Worm (Caenorhabditis elegans) whole organism, young adult: ENCODE results near the gene ttr-40.

ENCODE experiments used
- B0336.3 ChIP-seq: fragments of 200-800 bp; sonication (Bioruptor generic); IDR thresholded peaks from 2 replicates; pipeline ENCODE4 v1.3.6; 2022; ENCODE audit warnings: missing genetic modification characterization, missing compliant biosample characterization
- C06A6.2 ChIP-seq: fragments of 200-800 bp; sonication (Bioruptor generic); conservative IDR thresholded peaks from 2 replicates; pipeline ENCODE4 v1.3.6; 2022; ENCODE audit warnings: missing genetic modification characterization, missing compliant biosample characterization
- C17E4.6 ChIP-seq: fragments of 200-800 bp; sonication (Bioruptor generic); IDR thresholded peaks from 2 replicates; pipeline ENCODE4 v1.3.6; 2022; ENCODE audit warnings: missing genetic modification reagents, missing genetic modification characterization, missing compliant biosample characterization
- F23B12.7 ChIP-seq: sonication (generic microtip); optimal IDR thresholded peaks from 2 replicates; lab custom pipeline; 2017; ENCODE audit warnings: missing genetic modification characterization, mild to moderate bottlenecking, missing compliant biosample characterization, antibody characterized with exemption, moderate library complexity; ENCODE audit not compliant: insufficient read depth
- F55B11.4 ChIP-seq: sonication (generic microtip); optimal IDR thresholded peaks from 2 replicates; lab custom pipeline; 2016; ENCODE audit warnings: missing compliant biosample characterization, missing genetic modification characterization, borderline replicate concordance; ENCODE audit not compliant: insufficient read depth
- F57A8.1 ChIP-seq: fragments of 200-800 bp; sonication (Bioruptor generic); optimal IDR thresholded peaks from 2 replicates; lab custom pipeline; 2018; ENCODE audit warnings: mild to moderate bottlenecking, missing genetic modification characterization, moderate library complexity, missing compliant biosample characterization
- K11D2.4 ChIP-seq: fragments of 200-800 bp; sonication (Bioruptor generic); IDR thresholded peaks from 2 replicates; pipeline ENCODE4 v1.3.6; 2022; ENCODE audit warnings: missing genetic modification reagents, missing genetic modification characterization, missing compliant biosample characterization
- T07F8.4 ChIP-seq: sonication (generic microtip); optimal IDR thresholded peaks from 2 replicates; lab custom pipeline; 2016; ENCODE audit warnings: mild to moderate bottlenecking, missing genetic modification characterization, moderate library complexity, missing compliant biosample characterization
- T26A5.8 ChIP-seq: sonication (generic microtip); optimal IDR thresholded peaks from 2 replicates; lab custom pipeline; 2016; ENCODE audit warnings: missing genetic modification characterization, missing compliant biosample characterization
- Y67H2A.10 ChIP-seq: fragments of 200-800 bp; sonication (Bioruptor generic); conservative IDR thresholded peaks from 2 replicates; pipeline ENCODE4 v1.3.6; 2022; ENCODE audit warnings: missing genetic modification reagents, missing genetic modification characterization, missing compliant biosample characterization
- Y79H2A.3 ChIP-seq: fragments of 200-800 bp; sonication (Bioruptor generic); conservative IDR thresholded peaks from 2 replicates; pipeline ENCODE4 v1.3.6; 2022; ENCODE audit warnings: missing genetic modification reagents, missing genetic modification characterization, missing compliant biosample characterization
- ama-1 ChIP-seq, 3 experiments: fragments of 150-350 bp in 1 of 3; sonication (generic microtip) in 2 of 3; optimal IDR thresholded peaks; 2 replicates each; lab custom pipeline; 2014 to 2018; ENCODE audit warnings: missing biosample characterization in 2 of 3, missing genetic modification characterization in 2 of 3, missing genetic modification reagents in 2 of 3
- aptf-3 ChIP-seq: fragments of 200-800 bp; sonication (Bioruptor generic); IDR thresholded peaks from 2 replicates; pipeline ENCODE4 v1.3.6; 2022; ENCODE audit warnings: missing genetic modification characterization, missing compliant biosample characterization
- attf-3 ChIP-seq: fragments of 200-800 bp; sonication (Bioruptor generic); conservative IDR thresholded peaks from 2 replicates; pipeline ENCODE4 v1.3.6; 2022; ENCODE audit warnings: missing genetic modification reagents, missing genetic modification characterization, missing compliant biosample characterization
- attf-5 ChIP-seq: fragments of 200-800 bp; sonication (Bioruptor generic); optimal IDR thresholded peaks from 2 replicates; lab custom pipeline; 2018; ENCODE audit warnings: mild to moderate bottlenecking, missing genetic modification characterization, missing compliant biosample characterization
- bed-1 ChIP-seq: fragments of 200-800 bp; sonication (Bioruptor generic); IDR thresholded peaks from 2 replicates; pipeline ENCODE4 v1.3.6; 2022; ENCODE audit warnings: missing genetic modification reagents, missing genetic modification characterization, missing compliant biosample characterization
- bed-2 ChIP-seq: fragments of 200-800 bp; sonication (Bioruptor generic); IDR thresholded peaks from 2 replicates; pipeline ENCODE4 v1.3.6; 2022; ENCODE audit warnings: missing genetic modification reagents, missing genetic modification characterization, missing compliant biosample characterization
- cebp-1 ChIP-seq, 2 experiments: fragments of 200-800 bp in 1 of 2; sonication (Bioruptor generic) in 1 of 2; sonication (generic microtip) in 1 of 2; IDR thresholded peaks in 1 of 2; optimal IDR thresholded peaks in 1 of 2; 2 replicates each; pipeline versions ENCODE4 v1.3.6 to Lab custom; 2017 to 2022; ENCODE audit warnings: missing compliant biosample characterization in 2 of 2, missing genetic modification characterization in 2 of 2, mild to moderate bottlenecking in 1 of 2, missing genetic modification reagents in 1 of 2, moderate library complexity in 1 of 2
- cebp-2 ChIP-seq: fragments of 200-800 bp; sonication (Bioruptor generic); IDR thresholded peaks from 2 replicates; pipeline ENCODE4 v1.3.6; 2022; ENCODE audit warnings: missing genetic modification characterization, missing compliant biosample characterization
- ceh-40 ChIP-seq: fragments of 200-800 bp; sonication (Bioruptor generic); IDR thresholded peaks from 2 replicates; pipeline ENCODE4 v1.3.6; 2022; ENCODE audit warnings: missing genetic modification characterization, missing compliant biosample characterization
- chd-7 ChIP-seq: sonication (generic microtip); optimal IDR thresholded peaks from 2 replicates; lab custom pipeline; 2016; ENCODE audit warnings: mild to moderate bottlenecking, missing genetic modification characterization, moderate library complexity, missing compliant biosample characterization
- dpff-1 ChIP-seq: sonication (generic microtip); optimal IDR thresholded peaks from 2 replicates; lab custom pipeline; 2017; ENCODE audit warnings: mild to moderate bottlenecking, missing genetic modification characterization, missing compliant biosample characterization
- efl-1 ChIP-seq: fragments of 150-350 bp; optimal IDR thresholded peaks from 2 replicates; lab custom pipeline; 2014; ENCODE audit warnings: missing biosample characterization, missing genetic modification reagents, missing genetic modification characterization
- egrh-3 ChIP-seq: fragments of 200-800 bp; sonication (Bioruptor generic); IDR thresholded peaks from 2 replicates; pipeline ENCODE4 v1.3.6; 2022; ENCODE audit warnings: missing genetic modification reagents, missing genetic modification characterization, missing compliant biosample characterization
- fkh-3 ChIP-seq: sonication (generic microtip); optimal IDR thresholded peaks from 2 replicates; lab custom pipeline; 2016; ENCODE audit warnings: mild to moderate bottlenecking, missing genetic modification characterization, missing compliant biosample characterization
- him-1 ChIP-seq: sonication (generic microtip); optimal IDR thresholded peaks from 2 replicates; lab custom pipeline; 2016; ENCODE audit warnings: missing genotype, missing genetic modification reagents, missing genetic modification characterization, missing compliant biosample characterization
- hlh-12 ChIP-seq: sonication (generic microtip); optimal IDR thresholded peaks from 2 replicates; lab custom pipeline; 2016; ENCODE audit warnings: missing genetic modification characterization, missing compliant biosample characterization
- hmg-1.2 ChIP-seq: fragments of 200-800 bp; sonication (Bioruptor generic); IDR thresholded peaks from 2 replicates; pipeline ENCODE4 v1.3.6; 2022; ENCODE audit warnings: missing genetic modification reagents, missing genetic modification characterization, missing compliant biosample characterization
- hmg-20 ChIP-seq: fragments of 200-800 bp; sonication (Bioruptor generic); IDR thresholded peaks from 2 replicates; pipeline ENCODE4 v1.3.6; 2022; ENCODE audit warnings: missing genetic modification reagents, missing genetic modification characterization, missing compliant biosample characterization
- lag-1 ChIP-seq: fragments of 200-800 bp; sonication (Bioruptor generic); IDR thresholded peaks from 2 replicates; pipeline ENCODE4 v1.3.6; 2022; ENCODE audit warnings: missing genetic modification reagents, missing genetic modification characterization, missing compliant biosample characterization
- let-526 ChIP-seq: fragments of 200-800 bp; sonication (Bioruptor generic); IDR thresholded peaks from 2 replicates; pipeline ENCODE4 v1.3.6; 2022; ENCODE audit warnings: missing genetic modification reagents, missing genetic modification characterization, missing compliant biosample characterization
- lin-54 ChIP-seq: fragments of 200-800 bp; sonication (Bioruptor generic); optimal IDR thresholded peaks from 2 replicates; lab custom pipeline; 2018; ENCODE audit warnings: mild to moderate bottlenecking, missing genetic modification characterization, missing compliant biosample characterization
- lsy-27 ChIP-seq: sonication (generic microtip); optimal IDR thresholded peaks from 2 replicates; lab custom pipeline; 2017; ENCODE audit warnings: missing genetic modification characterization, mild to moderate bottlenecking, missing compliant biosample characterization, antibody characterized with exemption, missing genotype, borderline replicate concordance; ENCODE audit not compliant: insufficient read depth
- madf-3 ChIP-seq: fragments of 200-800 bp; sonication (Bioruptor generic); IDR thresholded peaks from 2 replicates; pipeline ENCODE4 v1.3.6; 2022; ENCODE audit warnings: missing genetic modification reagents, missing genetic modification characterization, missing compliant biosample characterization
- madf-6 ChIP-seq: fragments of 200-800 bp; sonication (Bioruptor generic); IDR thresholded peaks from 2 replicates; pipeline ENCODE4 v1.3.6; 2022; ENCODE audit warnings: missing genetic modification reagents, missing genetic modification characterization, missing compliant biosample characterization
- mes-4 ChIP-seq: sonication (generic microtip); optimal IDR thresholded peaks from 2 replicates; lab custom pipeline; 2016; ENCODE audit warnings: missing genotype, missing genetic modification characterization, missing compliant biosample characterization
- mxl-1 ChIP-seq: sonication (generic microtip); optimal IDR thresholded peaks from 2 replicates; lab custom pipeline; 2016; ENCODE audit warnings: missing genetic modification characterization, missing compliant biosample characterization
- nfya-2 ChIP-seq: fragments of 200-800 bp; sonication (Bioruptor generic); IDR thresholded peaks from 2 replicates; pipeline ENCODE4 v1.3.6; 2022; ENCODE audit warnings: missing genetic modification reagents, missing genetic modification characterization, missing compliant biosample characterization
- nhr-80 ChIP-seq: sonication (generic microtip); optimal IDR thresholded peaks from 2 replicates; lab custom pipeline; 2016; ENCODE audit warnings: missing genetic modification characterization, missing compliant biosample characterization
- pbrm-1 ChIP-seq: fragments of 200-800 bp; sonication (Bioruptor generic); IDR thresholded peaks from 2 replicates; pipeline ENCODE4 v1.3.6; 2022; ENCODE audit warnings: missing genetic modification reagents, missing genetic modification characterization, missing compliant biosample characterization
- repo-1 ChIP-seq: sonication (generic microtip); optimal IDR thresholded peaks from 2 replicates; lab custom pipeline; 2017; ENCODE audit warnings: mild to moderate bottlenecking, missing genetic modification characterization, missing compliant biosample characterization
- sdz-38 ChIP-seq: sonication (generic microtip); optimal IDR thresholded peaks from 2 replicates; lab custom pipeline; 2016; ENCODE audit warnings: missing genotype, missing genetic modification characterization, missing compliant biosample characterization
- snpc-1.1 ChIP-seq: sonication (generic microtip); optimal IDR thresholded peaks from 2 replicates; lab custom pipeline; 2017; ENCODE audit warnings: missing genetic modification characterization, mild to moderate bottlenecking, missing compliant biosample characterization, antibody characterized with exemption, moderate library complexity, missing genotype, missing genetic modification reagents; ENCODE audit not compliant: insufficient read depth
- snpc-4 ChIP-seq, 5 experiments: fragments of 150-350 bp in 1 of 5; sonication (generic microtip) in 4 of 5; optimal IDR thresholded peaks; 2 replicates each; lab custom pipeline; 2014 to 2018; ENCODE audit warnings: missing genetic modification characterization in 5 of 5, missing biosample characterization in 3 of 5, antibody characterized with exemption in 2 of 5, mild to moderate bottlenecking in 2 of 5, missing compliant biosample characterization in 2 of 5, missing genotype in 2 of 5, moderate library complexity in 2 of 5, missing genetic modification reagents in 1 of 5
- somi-1 ChIP-seq: fragments of 200-800 bp; sonication (Bioruptor generic); optimal IDR thresholded peaks from 2 replicates; lab custom pipeline; 2018; ENCODE audit warnings: mild to moderate bottlenecking, missing genetic modification characterization, missing compliant biosample characterization
- unc-62 ChIP-seq: fragments of 150-350 bp; optimal IDR thresholded peaks from 2 replicates; lab custom pipeline; 2014; ENCODE audit warnings: missing biosample characterization, missing genetic modification reagents, missing genetic modification characterization
- xnd-1 ChIP-seq: sonication (generic microtip); optimal IDR thresholded peaks from 2 replicates; lab custom pipeline; 2016; ENCODE audit warnings: missing genotype, missing genetic modification reagents, missing genetic modification characterization, missing compliant biosample characterization
- ztf-22 ChIP-seq: fragments of 200-800 bp; sonication (Bioruptor generic); optimal IDR thresholded peaks from 2 replicates; lab custom pipeline; 2018; ENCODE audit warnings: mild to moderate bottlenecking, missing genetic modification characterization, moderate library complexity, missing compliant biosample characterization

Gene ttr-40

ce11 chrV:9326903-9327302 is 28.4 kb downstream of the ttr-40 start (continued):
- no peak for TF ChIP-seq T07F8.4 (tag; lab: Kevin White, UChicago)
- TF ChIP-seq repo-1: no peak
- no peak for TF ChIP-seq somi-1
- no peak for TF ChIP-seq bed-2 (GFP tag; lab: Robert Waterston, UW)
- TF ChIP-seq cebp-1 (GFP tag; IDR thresholded peaks at IDR 0.05; lab: Robert Waterston, UW): peak; percentile 49; the same call in 1 of the 2 replicates
- TF ChIP-seq cebp-1 (tag; optimal IDR thresholded peaks at IDR 0.05; lab: Kevin White, UChicago): peak; percentile 43
- 0 out of 2 replicates have a peak, but pooled peaks have one; percentile 21 for TF ChIP-seq madf-6 (GFP tag; lab: Robert Waterston, UW)
- TF ChIP-seq mes-4 (tag; lab: Kevin White, UChicago): no peak
- TF ChIP-seq F57A8.1 (GFP tag; lab: Kevin White, UChicago): no peak
- no peak for TF ChIP-seq snpc-1.1 (tag; lab: Kevin White, UChicago)
- no peak for TF ChIP-seq bed-1 (GFP tag; lab: Robert Waterston, UW)
- TF ChIP-seq nfya-2 (GFP tag; lab: Robert Waterston, UW): no peak
- TF ChIP-seq aptf-3 (GFP tag; lab: Robert Waterston, UW): no peak
- no peak for TF ChIP-seq let-526 (GFP tag; lab: Robert Waterston, UW)
- TF ChIP-seq F23B12.7: no peak
- TF ChIP-seq dpff-1 (tag; lab: Kevin White, UChicago): peak; percentile 4
- no peak for TF ChIP-seq lag-1
- no peak; the same call in 1 of the 2 replicates for TF ChIP-seq B0336.3
- TF ChIP-seq efl-1 (GFP tag; lab: Kevin White, UChicago): no peak
- no peak for TF ChIP-seq unc-62 (GFP tag; lab: Kevin White, UChicago)
- TF ChIP-seq madf-3 (GFP tag; lab: Robert Waterston, UW): 0 out of 2 replicates have a peak, but pooled peaks have one; percentile 31
- TF ChIP-seq snpc-4 (GFP tag; optimal IDR thresholded peaks at IDR 0.05; lab: Kevin White, UChicago): no peak
- TF ChIP-seq snpc-4 (tag; optimal IDR thresholded peaks at IDR 0.05; lab: Kevin White, UChicago): peak in 1 of 4 experiments; percentile 13
- no peak for TF ChIP-seq hlh-12 (tag; lab: Kevin White, UChicago)
- TF ChIP-seq ztf-22: no peak
- TF ChIP-seq mxl-1 (tag; lab: Kevin White, UChicago): no peak
- no peak for TF ChIP-seq T26A5.8 (tag; lab: Kevin White, UChicago)
- no peak for TF ChIP-seq chd-7 (tag; lab: Kevin White, UChicago)
- no peak for TF ChIP-seq hmg-20 (GFP tag; lab: Robert Waterston, UW)
- TF ChIP-seq nhr-80 (tag; lab: Kevin White, UChicago): no peak
- TF ChIP-seq C06A6.2 (GFP tag; lab: Robert Waterston, UW): no peak
- 0 out of 2 replicates have a peak, but pooled peaks have one; percentile 29 for TF ChIP-seq Y79H2A.3 (GFP tag; lab: Robert Waterston, UW)
- no peak for TF ChIP-seq ceh-40 (GFP tag; lab: Robert Waterston, UW)
- TF ChIP-seq him-1 (tag; lab: Kevin White, UChicago): peak; percentile 79
- TF ChIP-seq K11D2.4 (GFP tag; lab: Robert Waterston, UW): no peak
- TF ChIP-seq xnd-1 (tag; lab: Kevin White, UChicago): no peak
- TF ChIP-seq lin-54 (GFP tag; lab: Kevin White, UChicago): no peak
- TF ChIP-seq pbrm-1 (GFP tag; lab: Robert Waterston, UW): no peak
- TF ChIP-seq ama-1 (optimal IDR thresholded peaks at IDR 0.05; lab: Kevin White, UChicago): no peak
- peak in 1 of 2 experiments; percentile 4 for TF ChIP-seq ama-1 (GFP tag; optimal IDR thresholded peaks at IDR 0.05; lab: Kevin White, UChicago)
- no peak for TF ChIP-seq Y67H2A.10 (GFP tag; lab: Robert Waterston, UW)
- no peak for TF ChIP-seq cebp-2 (GFP tag; lab: Robert Waterston, UW)
- no peak for TF ChIP-seq fkh-3 (tag; lab: Kevin White, UChicago)
- no peak for TF ChIP-seq egrh-3
- no peak for TF ChIP-seq F55B11.4 (tag; lab: Kevin White, UChicago)
- TF ChIP-seq C17E4.6 (GFP tag; lab: Robert Waterston, UW): no peak
- no peak for TF ChIP-seq lsy-27 (tag; lab: Kevin White, UChicago)
- no peak for TF ChIP-seq hmg-1.2 (GFP tag; lab: Robert Waterston, UW)
- no peak for TF ChIP-seq attf-5
- no peak for TF ChIP-seq sdz-38
- no peak for TF ChIP-seq attf-3 (GFP tag; lab: Robert Waterston, UW)
